Worm (Caenorhabditis elegans) whole organism, L1 larva: ENCODE data around the gene dsl-2.

Experiments
- F16B12.6 ChIP-seq: fragments of 150-350 bp; optimal IDR thresholded peaks from 2 replicates; lab custom pipeline; 2014; ENCODE audit warnings: missing biosample characterization, missing genetic modification characterization
- blmp-1 ChIP-seq: fragments of 150-350 bp; optimal IDR thresholded peaks from 2 replicates; lab custom pipeline; 2014; ENCODE audit warnings: missing biosample characterization, missing genetic modification characterization
- fkh-10 ChIP-seq: sonication (generic microtip); optimal IDR thresholded peaks from 2 replicates; lab custom pipeline; 2017; ENCODE audit warnings: missing biosample characterization, missing genetic modification reagents, missing genetic modification characterization
- lin-13 ChIP-seq: fragments of 150-350 bp; optimal IDR thresholded peaks from 2 replicates; lab custom pipeline; 2014; ENCODE audit warnings: missing biosample characterization, missing genetic modification reagents, missing genetic modification characterization
- nhr-76 ChIP-seq: sonication (generic microtip); optimal IDR thresholded peaks from 2 replicates; lab custom pipeline; 2017; ENCODE audit warnings: missing biosample characterization, missing genetic modification characterization

- no peak for TF ChIP-seq F16B12.6 (tag; lab: Kevin White, UChicago)
- no peak for TF ChIP-seq fkh-10
- TF ChIP-seq lin-13 (GFP tag; lab: Kevin White, UChicago) = no peak
- no peak for TF ChIP-seq nhr-76 (tag; lab: Kevin White, UChicago)
- no peak for TF ChIP-seq blmp-1 (tag; lab: Kevin White, UChicago)
Observed at ce11 chrIV:1234780-1235179, 30.0 kb upstream of the dsl-2 start.
